Fruit fly (Drosophila melanogaster) ovary, adult (tissue): ENCODE data around the gene CG5196.

Experiments used
- CG17801 ChIP-seq: fragments of 200-800 bp; optimal IDR thresholded peaks from 2 replicates; lab custom pipeline; 2019; ENCODE audit warnings: missing biosample characterization, mild to moderate bottlenecking, missing genetic modification characterization, moderate library complexity; ENCODE audit not compliant: partially characterized antibody

Gene CG5196

DNA sequence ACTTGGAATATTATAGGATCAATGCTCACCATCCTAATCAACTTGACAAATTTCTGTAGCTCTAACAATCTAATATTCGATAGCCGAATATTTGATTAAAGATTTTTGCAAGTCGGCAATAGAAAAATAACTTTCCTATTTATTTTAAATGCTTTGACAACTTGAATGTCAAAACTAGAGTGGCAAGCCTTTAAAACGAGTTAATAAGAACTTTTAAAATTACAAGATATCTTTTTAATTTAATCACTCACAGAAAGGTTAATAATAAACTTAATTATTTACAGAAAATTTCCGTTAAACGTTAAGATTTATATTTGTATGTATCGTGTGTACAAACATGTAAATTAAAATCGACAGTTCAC lies 30.9 kb downstream of the CG5196 start, which contains the start of the genes CG17207 and CG46427:
CG17207 (minus strand) TSS at position 101 of the 362 bp plus-strand sequence.
CG46427 (minus strand) TSS at position 101 of the 362 bp plus-strand sequence.
- TF ChIP-seq CG17801 (GFP tag; lab: Kevin White, UChicago), result no peak

DNA sequence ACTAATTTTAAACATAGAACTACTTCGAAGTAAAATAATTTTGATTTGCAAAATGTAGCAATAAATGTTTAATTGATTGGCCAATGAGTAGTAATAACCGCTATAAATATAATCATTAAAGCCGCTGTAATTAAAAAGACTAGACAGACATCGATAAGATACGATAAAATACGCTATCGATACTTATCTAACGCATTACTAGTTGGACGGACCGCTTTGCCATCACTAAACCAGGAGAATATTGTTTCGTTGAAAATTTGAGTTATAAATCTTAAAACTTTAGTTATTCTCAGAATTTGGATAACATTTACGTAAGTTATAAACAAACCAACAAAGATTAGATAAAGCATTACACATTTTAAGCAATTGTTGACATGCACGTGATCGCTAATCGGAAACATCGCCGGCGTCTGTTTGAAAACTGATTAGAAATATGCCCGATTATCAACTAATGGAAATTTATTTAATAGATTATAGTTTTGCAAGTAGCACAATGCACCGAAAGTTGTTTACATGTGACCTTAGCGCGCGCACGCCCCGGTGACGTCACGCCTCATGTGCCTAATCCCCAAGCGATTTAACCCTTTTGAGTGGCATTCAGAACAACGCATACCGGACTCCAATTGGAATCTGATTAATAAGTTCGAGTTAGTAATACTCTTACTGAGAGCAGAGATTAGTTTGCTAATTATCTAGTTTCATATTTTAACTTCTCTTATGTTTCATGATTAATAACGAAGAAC lies 31.5 kb downstream of the CG5196 start, which contains the start of gene Desat1:
Desat1 (plus strand) TSS at position 200 of the 743 bp plus-strand sequence.
- TF ChIP-seq CG17801 (GFP tag; lab: Kevin White, UChicago), result peak; percentile 3

DNA sequence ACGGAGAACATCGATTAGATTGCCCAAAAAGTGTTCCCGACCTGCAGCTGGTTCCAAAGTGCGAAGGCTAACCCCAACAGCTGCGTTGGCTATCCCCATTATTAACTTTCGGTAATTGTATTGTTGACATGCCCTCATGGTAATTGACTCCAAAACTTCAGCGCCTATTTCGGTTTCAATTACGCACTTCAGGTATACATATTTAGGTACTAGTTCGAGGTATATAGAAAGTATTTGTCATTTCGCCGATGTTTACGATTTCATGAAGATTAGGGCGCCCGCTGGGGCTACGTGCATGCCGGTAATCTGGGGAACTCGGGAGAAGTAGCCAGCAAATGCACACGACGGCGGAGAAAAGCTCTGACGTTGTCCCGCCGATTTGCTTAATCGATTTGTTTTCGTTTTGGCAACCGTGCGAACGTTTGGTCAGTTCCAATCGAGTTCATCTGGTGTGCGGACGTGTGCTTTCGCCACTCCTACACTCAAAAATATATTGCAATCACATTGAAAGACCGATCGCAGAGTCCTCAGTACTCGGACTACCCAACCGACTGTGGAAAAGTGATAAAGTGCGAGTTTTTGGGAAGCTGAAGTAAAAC lies 33.0 kb downstream of the CG5196 start:
- TF ChIP-seq CG17801 (GFP tag; lab: Kevin White, UChicago), result no peak

DNA sequence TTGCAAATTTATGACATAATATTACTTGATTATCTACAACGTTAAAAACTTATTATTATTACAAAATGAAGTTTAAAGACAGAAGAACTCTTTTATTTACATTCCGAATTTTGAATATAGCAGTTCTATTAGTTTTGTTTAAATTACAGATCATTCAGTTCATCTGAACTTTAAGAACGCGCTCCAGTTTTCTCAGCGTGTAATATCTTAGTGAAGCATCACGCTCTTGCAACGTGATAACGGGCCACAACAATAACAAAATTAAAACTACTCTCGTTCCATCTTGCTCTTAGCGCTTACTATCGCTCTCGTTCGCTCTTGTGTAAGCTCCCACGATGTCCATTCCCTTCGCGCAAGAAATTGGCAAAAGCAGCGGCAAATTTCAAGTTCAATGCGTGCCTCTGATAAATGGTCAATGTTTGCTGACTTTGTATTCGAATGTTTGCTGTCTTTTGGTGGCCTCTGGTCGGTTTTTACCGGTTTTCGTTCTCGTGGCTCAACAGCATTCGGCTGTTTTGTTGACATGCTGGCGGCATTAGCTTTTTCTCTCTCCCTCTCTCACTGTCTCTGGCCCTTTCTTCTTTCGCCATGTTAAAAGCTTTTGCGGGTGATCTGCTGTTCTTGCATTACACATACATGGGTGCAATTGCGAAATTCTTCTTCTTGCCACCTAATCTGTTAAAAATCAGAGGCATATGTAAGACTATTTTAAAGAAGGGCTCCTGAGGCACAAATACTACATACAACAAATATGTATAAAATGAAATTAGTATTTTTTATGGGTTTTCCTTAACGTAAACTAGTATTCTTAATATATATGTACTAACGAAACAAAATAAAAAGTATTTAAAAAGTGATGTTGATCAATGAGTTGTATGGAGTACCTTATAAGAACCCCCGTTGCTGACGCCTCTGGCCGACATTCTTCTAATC lies 34.8 kb downstream of the CG5196 start:
- peak; percentile 87 for TF ChIP-seq CG17801 (GFP tag; lab: Kevin White, UChicago)

DNA sequence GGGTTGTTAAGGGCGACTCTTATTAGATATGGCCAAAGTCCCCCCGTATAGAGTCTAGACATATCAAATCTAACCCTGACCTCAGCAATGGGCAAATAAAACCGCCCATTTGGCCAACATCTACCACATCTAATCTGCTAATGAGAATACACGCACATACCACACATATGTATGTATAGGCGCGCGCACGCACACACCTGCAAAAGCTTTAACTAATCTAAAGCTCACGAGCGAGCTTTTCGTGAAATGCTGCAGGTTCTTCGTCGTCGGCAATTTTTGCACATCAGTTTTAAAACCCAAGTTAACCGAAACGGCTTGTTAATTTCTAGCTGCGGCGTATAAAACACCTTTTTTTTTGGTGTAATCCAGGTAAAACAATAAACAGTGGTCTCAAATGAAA lies 35.7 kb downstream of the CG5196 start:
- no peak for TF ChIP-seq CG17801 (GFP tag; lab: Kevin White, UChicago)

DNA sequence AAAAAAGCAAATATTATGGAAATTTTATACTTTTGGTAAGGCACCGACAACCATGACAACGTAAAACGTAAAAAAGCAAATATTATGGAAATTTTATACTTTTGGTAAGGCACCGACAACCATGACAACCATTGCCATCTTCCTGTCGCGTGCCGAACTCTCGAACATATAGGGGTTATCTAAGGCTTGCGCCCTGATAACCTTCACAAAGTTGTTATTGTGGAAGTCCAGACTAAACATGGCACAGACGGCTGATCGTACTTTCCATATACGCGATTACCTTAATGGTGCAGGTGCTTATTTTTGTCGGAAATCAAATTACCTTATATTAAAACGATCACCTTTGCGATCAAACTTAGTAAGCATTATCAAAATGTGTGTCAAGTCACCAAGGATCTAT lies 37.4 kb downstream of the CG5196 start:
- no peak for TF ChIP-seq CG17801 (GFP tag; lab: Kevin White, UChicago)

DNA sequence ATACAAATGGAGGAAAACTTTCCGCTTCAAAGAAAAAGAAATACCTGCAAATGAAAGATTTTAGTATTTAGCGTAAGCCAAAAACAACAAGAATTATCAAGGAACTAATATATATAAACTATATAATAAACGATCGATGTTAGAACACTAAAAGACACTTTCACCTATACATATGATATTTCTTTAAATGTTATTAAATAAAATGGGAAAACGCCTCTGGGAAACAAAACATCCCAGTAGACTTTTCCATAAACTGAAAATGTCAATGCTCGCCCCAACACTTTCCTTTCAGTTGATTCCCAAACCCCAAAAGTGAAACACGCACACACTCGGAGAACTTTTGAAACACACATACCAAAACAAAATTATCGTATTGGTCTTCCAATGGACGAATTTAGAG lies 39.2 kb downstream of the CG5196 start, which contains the start of gene vrs:
vrs (plus strand) TSS at position 301 of the 400 bp plus-strand sequence.
- no peak for TF ChIP-seq CG17801 (GFP tag; lab: Kevin White, UChicago)

DNA sequence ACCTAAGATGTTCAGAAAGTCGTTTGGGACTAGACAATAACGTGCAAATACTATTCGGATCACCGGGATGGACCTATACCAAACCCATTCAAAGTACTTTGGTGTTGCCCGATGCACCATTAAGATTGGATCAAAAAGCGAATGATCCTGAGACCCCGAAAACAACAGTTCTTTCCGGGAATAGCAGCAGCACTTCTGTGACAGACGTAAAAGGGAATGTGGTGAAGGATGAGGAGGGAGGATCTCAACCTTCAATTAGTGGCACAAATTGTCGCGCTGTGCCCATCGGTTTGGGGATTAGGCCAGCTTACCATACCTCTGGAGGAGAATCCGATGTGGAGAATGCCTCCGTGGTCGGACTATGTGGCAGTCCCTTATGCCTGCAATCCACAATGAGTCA lies 40.2 kb downstream of the CG5196 start:
- TF ChIP-seq CG17801 (GFP tag; lab: Kevin White, UChicago), result no peak

DNA sequence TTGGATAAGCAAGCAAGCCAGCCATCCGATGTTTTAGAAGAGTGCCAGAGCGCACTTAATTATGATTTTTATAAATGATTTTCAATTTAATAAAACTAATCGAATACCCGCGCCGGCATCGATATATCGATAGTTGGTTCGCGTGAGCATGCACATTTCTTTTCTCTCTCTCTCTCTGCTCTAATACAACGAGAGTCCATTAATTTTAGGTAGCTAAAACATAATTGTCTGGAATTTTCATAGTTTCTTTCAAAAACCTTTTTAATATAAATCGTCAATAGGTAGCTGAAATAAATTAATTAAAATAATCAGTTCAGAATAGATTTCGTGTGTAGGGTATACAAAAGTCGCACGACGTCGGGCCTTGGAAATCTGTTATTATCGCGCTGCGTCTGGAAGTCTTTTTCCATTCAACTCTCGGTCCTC lies 40.8 kb downstream of the CG5196 start, which contains the start of gene CG18549:
CG18549 (plus strand) TSS at position 408 of the 426 bp plus-strand sequence.
- TF ChIP-seq CG17801 (GFP tag; lab: Kevin White, UChicago), result peak; percentile 100

DNA sequence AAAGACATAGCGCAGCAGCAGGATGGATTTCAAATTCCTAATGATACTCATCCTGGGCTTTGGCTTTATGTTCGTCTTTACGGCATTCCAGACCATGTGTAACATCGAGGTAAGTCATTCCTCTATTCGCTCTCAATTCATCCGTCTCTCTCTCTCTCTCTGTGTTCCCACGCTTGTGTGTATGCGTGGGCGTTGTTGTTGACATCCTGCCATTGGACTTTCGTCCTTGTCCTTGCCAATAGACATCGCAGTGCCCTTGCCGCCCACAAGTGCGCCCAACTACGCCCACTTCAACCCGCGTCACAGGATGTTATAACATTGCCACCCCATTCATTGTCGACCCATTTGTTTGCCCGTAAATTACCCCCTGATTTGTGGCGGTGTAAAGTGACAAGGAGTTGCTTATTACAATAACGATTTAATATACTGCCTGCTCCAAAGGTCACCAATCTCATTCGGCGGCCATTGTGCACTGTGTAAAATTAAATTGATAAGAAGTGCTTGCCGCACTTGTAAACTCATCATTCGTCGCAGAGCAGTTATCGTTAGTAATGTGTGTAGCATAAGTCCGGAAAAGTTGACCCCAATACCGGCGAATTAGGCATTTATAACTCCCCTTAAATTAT lies 41.6 kb downstream of the CG5196 start:
- no peak for TF ChIP-seq CG17801 (GFP tag; lab: Kevin White, UChicago)

DNA sequence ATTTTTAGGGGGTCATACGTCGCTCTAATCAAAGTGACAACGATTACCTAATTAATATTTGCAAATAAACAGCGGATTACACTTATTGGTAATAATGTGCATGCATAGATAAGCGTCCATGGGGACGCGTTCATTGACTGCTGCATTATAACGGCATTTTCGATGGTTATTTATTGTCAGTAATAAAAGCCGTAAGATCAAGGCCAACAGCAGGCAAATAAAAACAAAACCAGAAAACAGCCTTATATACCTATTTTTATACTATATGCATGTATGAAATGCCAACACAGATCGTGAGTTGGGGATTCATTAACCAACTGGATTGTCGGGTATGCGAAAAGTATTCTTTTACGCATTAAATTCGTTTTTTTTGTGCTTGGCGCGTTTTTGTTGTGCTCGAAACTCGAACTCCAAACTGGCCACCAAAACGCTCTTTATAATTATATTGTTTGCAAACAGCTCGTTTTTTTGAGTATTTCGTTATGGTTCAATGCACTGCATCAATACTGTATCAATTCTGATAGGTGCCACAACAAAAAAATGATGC lies 42.7 kb downstream of the CG5196 start:
- TF ChIP-seq CG17801 (GFP tag; lab: Kevin White, UChicago), result no peak

DNA sequence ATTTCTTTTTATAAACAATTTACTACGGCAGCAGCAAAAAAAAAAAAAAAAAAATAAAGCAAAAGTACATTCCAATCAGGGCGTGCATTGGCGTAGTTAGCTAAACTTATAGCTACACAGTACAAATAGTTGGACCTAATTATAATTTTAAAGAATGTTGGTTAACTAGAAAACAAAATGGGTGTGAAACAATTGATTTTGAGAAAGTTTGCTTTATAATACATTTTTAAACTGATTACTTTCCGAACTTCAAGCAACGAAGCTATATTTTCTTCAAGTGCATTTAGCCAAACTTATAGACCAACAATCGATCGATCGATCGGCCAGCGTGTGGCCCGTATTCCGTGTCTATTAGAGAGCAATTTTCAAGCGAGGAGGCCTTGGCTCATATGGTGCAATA lies 43.3 kb downstream of the CG5196 start:
- peak; percentile 60 for TF ChIP-seq CG17801 (GFP tag; lab: Kevin White, UChicago)

DNA sequence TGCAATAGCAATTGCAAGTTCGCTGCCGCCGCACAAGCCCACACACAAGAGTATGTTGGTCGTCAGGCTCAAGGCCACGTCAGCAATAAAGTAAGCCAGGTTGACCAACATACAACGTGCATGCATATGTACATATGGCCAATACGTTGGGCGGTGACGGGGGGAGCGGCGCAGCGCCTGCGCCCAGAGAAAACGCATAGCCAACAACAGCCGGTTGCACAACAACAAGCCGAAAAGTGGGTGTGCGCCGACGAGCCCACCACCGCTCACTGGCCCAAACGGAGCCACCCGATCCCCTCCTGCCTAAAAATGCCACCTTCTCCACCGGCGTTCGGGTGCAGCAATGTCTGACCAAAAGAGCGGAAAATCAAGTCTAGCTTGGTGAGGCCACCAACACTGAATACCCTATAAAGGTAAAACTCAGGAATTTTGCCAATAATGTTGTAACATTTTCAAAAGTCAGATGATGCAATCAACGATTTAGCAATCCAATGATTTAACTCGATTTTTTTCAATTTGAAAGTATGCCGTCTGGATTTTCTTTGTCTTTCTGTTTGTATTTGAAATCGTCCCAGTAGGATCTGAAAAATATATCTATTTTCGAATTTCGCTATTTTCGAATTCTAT lies 43.9 kb downstream of the CG5196 start, which contains the start of gene CG5509:
CG5509 (plus strand) TSS at position 577 of the 627 bp plus-strand sequence.
- no peak for TF ChIP-seq CG17801 (GFP tag; lab: Kevin White, UChicago)
